Worm (Caenorhabditis elegans): ENCODE results near the gene jmjd-3.2.

jmjd-3.2 gene

ce11 chrX:14486503-14486902, 38.5 kb downstream of the jmjd-3.2 start:
- 0 out of 2 replicates have a peak, but pooled peaks have one; percentile 7 for TF ChIP-seq sox-2 (GFP tag; IDR thresholded peaks at IDR 0.05)
- no peak for TF ChIP-seq C08G9.2 (tag; optimal IDR thresholded peaks at IDR 0.05)
- peak; percentile 84 for TF ChIP-seq ref-2 (tag; optimal IDR thresholded peaks at IDR 0.05)
- no peak for TF ChIP-seq che-1 (tag; optimal IDR thresholded peaks at IDR 0.05)
- TF ChIP-seq F13H6.1 (tag; optimal IDR thresholded peaks at IDR 0.05): no peak
- no peak for TF ChIP-seq lin-11 (tag; optimal IDR thresholded peaks at IDR 0.05)
- TF ChIP-seq pha-2 (tag; optimal IDR thresholded peaks at IDR 0.05): no peak
- no peak for TF ChIP-seq tbx-7 (tag; optimal IDR thresholded peaks at IDR 0.05)
- peak; percentile 11 for TF ChIP-seq ztf-16 (tag; optimal IDR thresholded peaks at IDR 0.05)
- no peak for TF ChIP-seq mec-3 (tag; optimal IDR thresholded peaks at IDR 0.05; ENCODE audit: borderline replicate concordance)
- TF ChIP-seq ceh-9 (tag; optimal IDR thresholded peaks at IDR 0.05): no peak
- no peak for TF ChIP-seq ceh-2 (tag; optimal IDR thresholded peaks at IDR 0.05)
- TF ChIP-seq hlh-6 (tag; optimal IDR thresholded peaks at IDR 0.05): no peak
- no peak for TF ChIP-seq hlh-30 (tag; optimal IDR thresholded peaks at IDR 0.05; ENCODE audit: insufficient read depth)
- no peak for TF ChIP-seq fax-1 (tag; optimal IDR thresholded peaks at IDR 0.05)
- TF ChIP-seq tbx-2 (tag; optimal IDR thresholded peaks at IDR 0.05): peak; percentile 94
- TF ChIP-seq ets-4 (tag; optimal IDR thresholded peaks at IDR 0.05): no peak
- no peak for TF ChIP-seq ceh-45 (GFP tag; IDR thresholded peaks at IDR 0.05)
- TF ChIP-seq rnt-1 (tag; optimal IDR thresholded peaks at IDR 0.05): no peak
- no peak for TF ChIP-seq ceh-24 (tag; optimal IDR thresholded peaks at IDR 0.05)
- no peak for TF ChIP-seq dmd-4 (tag; optimal IDR thresholded peaks at IDR 0.05; ENCODE audit: borderline replicate concordance)
- TF ChIP-seq madf-2 (tag; optimal IDR thresholded peaks at IDR 0.05): no peak
- TF ChIP-seq fkh-10 (GFP tag; optimal IDR thresholded peaks at IDR 0.05): no peak
- no peak for TF ChIP-seq C38D4.7 (GFP tag; optimal IDR thresholded peaks at IDR 0.05)
- no peak for TF ChIP-seq pag-3 (tag; optimal IDR thresholded peaks at IDR 0.05; ENCODE audit: borderline replicate concordance)
- TF ChIP-seq ceh-31 (tag; optimal IDR thresholded peaks at IDR 0.05): peak; percentile 76
- peak; percentile 7 for TF ChIP-seq elt-2 (tag; optimal IDR thresholded peaks at IDR 0.05)
- TF ChIP-seq elt-4 (tag; optimal IDR thresholded peaks at IDR 0.05): no peak
- TF ChIP-seq ceh-34 (tag; optimal IDR thresholded peaks at IDR 0.05): no peak
- peak; percentile 28 for TF ChIP-seq nfya-1 (tag; optimal IDR thresholded peaks at IDR 0.05)
- TF ChIP-seq sox-4 (tag; optimal IDR thresholded peaks at IDR 0.05): no peak
- TF ChIP-seq gmeb-2 (tag; optimal IDR thresholded peaks at IDR 0.05): no peak
- TF ChIP-seq ceh-48 (tag; optimal IDR thresholded peaks at IDR 0.05): no peak
- no peak for TF ChIP-seq K09A11.1 (tag; optimal IDR thresholded peaks at IDR 0.05; ENCODE audit: insufficient read depth)
- no peak for TF ChIP-seq zip-5 (tag; optimal IDR thresholded peaks at IDR 0.05)
- no peak for TF ChIP-seq T23F11.4 (GFP tag; optimal IDR thresholded peaks at IDR 0.05)
- TF ChIP-seq dve-1 (tag; optimal IDR thresholded peaks at IDR 0.05): no peak
- TF ChIP-seq ahr-1 (tag; optimal IDR thresholded peaks at IDR 0.05): no peak
- TF ChIP-seq ceh-18 (tag; optimal IDR thresholded peaks at IDR 0.05): no peak
- TF ChIP-seq sdc-2 (tag; optimal IDR thresholded peaks at IDR 0.05): peak; percentile 61
- no peak for TF ChIP-seq odd-2 (tag; optimal IDR thresholded peaks at IDR 0.05)
- TF ChIP-seq ceh-22 (tag; optimal IDR thresholded peaks at IDR 0.05): no peak
- TF ChIP-seq hlh-8 (tag; optimal IDR thresholded peaks at IDR 0.05): no peak
- TF ChIP-seq hlh-13 (GFP tag; optimal IDR thresholded peaks at IDR 0.05): no peak
- no peak for TF ChIP-seq pqm-1 (tag; optimal IDR thresholded peaks at IDR 0.05)
- no peak for TF ChIP-seq ceh-14 (tag; optimal IDR thresholded peaks at IDR 0.05)
- no peak for TF ChIP-seq nhr-232 (tag; optimal IDR thresholded peaks at IDR 0.05)
- TF ChIP-seq ceh-6 (GFP tag; optimal IDR thresholded peaks at IDR 0.05): no peak
- TF ChIP-seq ttx-3 (tag; optimal IDR thresholded peaks at IDR 0.05): no peak
- no peak for TF ChIP-seq pat-9 (tag; optimal IDR thresholded peaks at IDR 0.05)
- no peak for TF ChIP-seq unc-55 (GFP tag; optimal IDR thresholded peaks at IDR 0.05)
- TF ChIP-seq fkh-6 (tag; optimal IDR thresholded peaks at IDR 0.05): no peak
- no peak for TF ChIP-seq pros-1 (tag; optimal IDR thresholded peaks at IDR 0.05)
- TF ChIP-seq hlh-15 (tag; optimal IDR thresholded peaks at IDR 0.05): no peak
